Worm (Caenorhabditis elegans) whole organism, midembryonic: ENCODE results near the gene tbc-2.
"Not testable (repeated sequence)": the region's sequence is repeated elsewhere in the genome, so short reads cannot be mapped to it uniquely, and the experiment has no call there.

ENCODE experiments used
- T22C8.4 ChIP-seq: fragments of 200-800 bp; sonication (Bioruptor generic); IDR thresholded peaks from 2 replicates; pipeline ENCODE4 v1.3.6; 2022; ENCODE audit warnings: missing genetic modification characterization, missing compliant biosample characterization
- cog-1 ChIP-seq: sonication (generic microtip); optimal IDR thresholded peaks from 2 replicates; lab custom pipeline; 2016; ENCODE audit warnings: missing genetic modification characterization, missing compliant biosample characterization
- flt-1 ChIP-seq: fragments of 200-800 bp; sonication (Bioruptor generic); IDR thresholded peaks from 2 replicates; pipeline ENCODE4 v1.3.6; 2022; ENCODE audit warnings: missing genetic modification characterization, missing compliant biosample characterization
- klf-2 ChIP-seq: fragments of 200-800 bp; sonication (Bioruptor generic); conservative IDR thresholded peaks from 2 replicates; pipeline ENCODE4 v1.3.6; 2022; ENCODE audit warnings: missing genetic modification reagents, missing genetic modification characterization, missing compliant biosample characterization
- med-1 ChIP-seq: sonication (generic microtip); optimal IDR thresholded peaks from 2 replicates; lab custom pipeline; 2017; ENCODE audit warnings: missing genetic modification characterization, mild to moderate bottlenecking, missing compliant biosample characterization, antibody characterized with exemption, missing genetic modification reagents; ENCODE audit not compliant: insufficient read depth
- ref-1 ChIP-seq: fragments of 200-800 bp; sonication (Bioruptor generic); conservative IDR thresholded peaks from 2 replicates; pipeline ENCODE4 v1.3.6; 2022; ENCODE audit warnings: missing genetic modification reagents, missing genetic modification characterization, missing compliant biosample characterization
- tab-1 ChIP-seq: fragments of 200-800 bp; sonication (Bioruptor generic); IDR thresholded peaks from 2 replicates; pipeline ENCODE4 v1.3.6; 2022; ENCODE audit warnings: missing genetic modification characterization, missing compliant biosample characterization
- ztf-23 ChIP-seq: fragments of 200-800 bp; sonication (Bioruptor generic); IDR thresholded peaks from 2 replicates; pipeline ENCODE4 v1.3.6; 2022; ENCODE audit warnings: missing genetic modification reagents, missing genetic modification characterization, missing compliant biosample characterization
- ztf-29 ChIP-seq: fragments of 200-800 bp; sonication (Bioruptor generic); IDR thresholded peaks from 2 replicates; pipeline ENCODE4 v1.3.6; 2022; ENCODE audit warnings: missing genetic modification reagents, missing genetic modification characterization, missing compliant biosample characterization

The tbc-2 gene

DNA sequence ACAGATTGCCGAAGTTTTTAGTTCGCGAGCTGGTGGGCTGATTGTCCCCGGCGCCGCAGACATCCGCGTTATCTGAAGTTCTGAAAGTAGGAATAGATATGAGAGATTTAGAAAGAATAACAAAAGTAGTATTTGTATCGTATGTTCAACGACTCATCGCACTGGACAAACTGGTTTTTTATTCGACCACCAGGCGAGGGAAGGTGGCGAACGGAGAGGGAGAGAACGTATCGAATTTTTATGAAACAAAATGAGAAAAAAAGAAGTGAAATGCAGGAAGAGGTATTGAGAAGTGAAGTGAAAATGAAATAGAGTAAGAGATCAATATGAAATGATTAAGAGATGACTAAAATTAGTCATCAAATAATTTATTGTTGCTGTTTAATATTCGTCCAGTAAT lies at the start of gene tbc-2:
Gene tbc-2 (minus strand): TSS at position 80 of the 400 bp plus-strand sequence.
- no peak for TF ChIP-seq ztf-29
- TF ChIP-seq med-1 (GFP tag; lab: Kevin White, UChicago), result no peak
- TF ChIP-seq flt-1 (GFP tag; lab: Robert Waterston, UW), result no peak
- no peak for TF ChIP-seq T22C8.4 (GFP tag; lab: Robert Waterston, UW)
- no peak for TF ChIP-seq ref-1 (GFP tag; lab: Robert Waterston, UW)
- TF ChIP-seq klf-2 (GFP tag; lab: Robert Waterston, UW), result no peak
- no peak for TF ChIP-seq tab-1 (GFP tag; lab: Robert Waterston, UW)
- TF ChIP-seq cog-1 (tag; lab: Kevin White, UChicago), result no peak
- no peak for TF ChIP-seq ztf-23 (GFP tag; lab: Robert Waterston, UW)

DNA sequence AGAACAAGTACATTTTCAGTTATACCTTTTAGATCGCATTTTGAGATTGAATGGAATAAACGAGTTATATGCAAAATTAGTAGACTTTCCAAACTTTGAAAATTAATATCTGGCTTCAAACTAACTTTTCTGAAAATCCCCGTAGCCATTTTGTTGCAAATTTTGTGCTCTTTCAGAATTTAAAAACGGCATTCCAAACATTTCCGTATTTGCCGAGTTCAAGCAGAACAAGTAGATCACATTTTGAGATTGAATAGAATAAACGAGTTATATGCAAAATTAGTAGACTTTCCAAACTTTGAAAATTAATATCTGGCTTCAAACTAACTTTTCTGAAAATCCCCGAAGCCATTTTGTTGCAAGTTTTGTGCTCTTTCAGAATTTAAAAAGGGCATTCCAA lies 49.3 kb upstream of the tbc-2 start, which contains the start of gene F55C12.2:
Gene F55C12.2 (plus strand): TSS at position 301 of the 400 bp plus-strand sequence.
- TF ChIP-seq ref-1, ztf-23, klf-2 (GFP tag; lab: Robert Waterston, UW): not testable (repeated sequence)

DNA sequence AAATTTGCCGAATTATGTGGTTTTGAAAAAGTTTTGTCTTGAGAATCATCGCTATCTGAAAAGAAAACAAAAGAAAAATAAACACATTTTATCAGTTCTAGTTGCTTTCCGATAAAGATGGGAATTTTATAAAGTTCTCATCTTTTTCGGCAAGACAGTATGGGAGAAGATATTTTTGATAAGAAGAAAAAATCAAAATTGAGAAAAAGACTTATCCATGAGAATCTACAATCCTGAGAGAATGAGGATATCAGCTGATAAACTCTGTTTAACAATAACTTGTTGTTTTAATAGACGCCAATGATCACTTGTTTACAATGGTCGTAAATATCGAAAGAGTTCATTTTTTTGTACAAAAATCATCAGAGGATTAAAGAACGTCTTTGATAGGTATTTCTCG lies 48.8 kb upstream of the tbc-2 start, which contains the start of gene F55C12.6:
Gene F55C12.6 (minus strand): TSS at position 101 of the 400 bp plus-strand sequence.
- no peak for TF ChIP-seq klf-2 (GFP tag; lab: Robert Waterston, UW)
- no peak for TF ChIP-seq med-1 (GFP tag; lab: Kevin White, UChicago)
- TF ChIP-seq tab-1 (GFP tag; lab: Robert Waterston, UW), result no peak
- no peak for TF ChIP-seq T22C8.4 (GFP tag; lab: Robert Waterston, UW)
- no peak for TF ChIP-seq ztf-29
- no peak for TF ChIP-seq ztf-23 (GFP tag; lab: Robert Waterston, UW)
- TF ChIP-seq ref-1 (GFP tag; lab: Robert Waterston, UW), result no peak
- TF ChIP-seq cog-1 (tag; lab: Kevin White, UChicago), result no peak
- no peak for TF ChIP-seq flt-1 (GFP tag; lab: Robert Waterston, UW)

DNA sequence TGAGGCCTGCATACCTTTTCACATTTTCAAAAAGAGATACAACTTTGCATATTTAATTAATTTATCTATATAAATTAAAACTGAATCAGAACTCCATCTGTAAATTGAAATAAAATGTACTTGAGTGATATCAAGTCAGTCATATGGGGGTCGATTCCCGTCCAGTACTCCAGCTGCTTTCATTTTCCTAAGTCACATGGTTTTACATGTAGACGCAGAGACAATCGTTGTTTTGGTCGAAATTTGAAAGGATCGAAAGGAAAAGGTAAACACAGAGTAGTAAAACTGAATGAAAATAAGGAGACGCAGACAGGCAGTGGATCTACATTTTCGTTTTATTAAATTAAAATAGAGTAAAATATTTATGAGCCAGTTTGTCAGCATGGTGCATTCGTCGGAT lies 46.9 kb upstream of the tbc-2 start:
- TF ChIP-seq cog-1 (tag; lab: Kevin White, UChicago) (no peak), flt-1 (GFP tag; lab: Robert Waterston, UW) (no peak), ztf-23 (GFP tag; lab: Robert Waterston, UW) (no peak), klf-2 (GFP tag; lab: Robert Waterston, UW) (no peak), ztf-29 (no peak), tab-1 (GFP tag; lab: Robert Waterston, UW) (no peak), ref-1 (GFP tag; lab: Robert Waterston, UW) (no peak), med-1 (GFP tag; lab: Kevin White, UChicago) (no peak), T22C8.4 (GFP tag; lab: Robert Waterston, UW) (no peak)

DNA sequence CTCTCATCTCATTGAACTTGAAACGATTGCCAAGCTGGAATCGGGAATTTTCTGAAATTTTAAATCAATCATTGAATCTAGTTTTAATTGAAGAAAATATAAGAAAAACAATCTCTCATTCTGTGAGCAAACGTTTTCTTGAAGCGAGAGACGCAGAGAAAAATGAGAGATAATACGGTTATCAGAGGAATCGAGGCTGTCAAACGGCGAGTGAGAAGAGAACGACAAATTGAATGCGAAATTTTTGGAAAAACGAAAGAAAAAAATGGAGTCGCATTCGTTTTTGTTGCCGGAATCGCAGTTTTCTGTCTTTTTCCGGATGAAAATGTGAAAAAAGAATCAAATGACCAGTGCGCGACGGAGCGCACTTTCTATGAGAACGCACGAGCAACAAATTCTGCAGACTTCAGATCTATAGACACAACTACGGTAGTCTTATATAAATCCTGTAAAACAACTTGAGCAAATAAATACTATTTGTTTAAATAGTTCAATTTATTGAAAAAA lies 46.4 kb upstream of the tbc-2 start, which contains the start of gene tex-2:
Gene tex-2 (minus strand): TSS at position 51 of the 507 bp plus-strand sequence.
- TF ChIP-seq tab-1 (GFP tag; lab: Robert Waterston, UW), result no peak
- 0 out of 2 replicates have a peak, but pooled peaks have one; percentile 39 for TF ChIP-seq ztf-23 (GFP tag; lab: Robert Waterston, UW)

DNA sequence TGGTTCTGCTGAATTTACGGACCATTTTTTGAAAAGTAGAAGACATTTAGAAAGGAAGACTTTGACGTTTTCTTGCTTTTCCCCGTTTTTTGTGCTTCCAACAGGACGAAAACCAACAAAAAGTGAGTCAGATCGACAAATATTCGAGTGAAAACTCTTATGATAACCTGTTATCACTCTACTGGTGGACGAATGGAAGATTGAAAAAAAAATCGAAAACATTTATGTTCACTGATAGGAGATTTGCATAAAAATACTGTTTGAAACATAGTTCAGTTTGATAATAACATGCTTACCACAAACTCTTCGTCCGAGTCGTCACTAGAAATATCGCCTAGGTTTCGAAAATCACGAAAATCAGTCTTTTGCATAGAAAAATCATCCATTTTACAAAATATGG lies 45.2 kb upstream of the tbc-2 start:
- no peak for TF ChIP-seq cog-1 (tag; lab: Kevin White, UChicago)
- no peak for TF ChIP-seq tab-1 (GFP tag; lab: Robert Waterston, UW)
- no peak for TF ChIP-seq flt-1 (GFP tag; lab: Robert Waterston, UW)
- no peak for TF ChIP-seq ztf-23 (GFP tag; lab: Robert Waterston, UW)
- no peak for TF ChIP-seq med-1 (GFP tag; lab: Kevin White, UChicago)
- no peak for TF ChIP-seq T22C8.4 (GFP tag; lab: Robert Waterston, UW)
- TF ChIP-seq klf-2 (GFP tag; lab: Robert Waterston, UW), result no peak
- TF ChIP-seq ref-1 (GFP tag; lab: Robert Waterston, UW), result no peak
- no peak for TF ChIP-seq ztf-29

DNA sequence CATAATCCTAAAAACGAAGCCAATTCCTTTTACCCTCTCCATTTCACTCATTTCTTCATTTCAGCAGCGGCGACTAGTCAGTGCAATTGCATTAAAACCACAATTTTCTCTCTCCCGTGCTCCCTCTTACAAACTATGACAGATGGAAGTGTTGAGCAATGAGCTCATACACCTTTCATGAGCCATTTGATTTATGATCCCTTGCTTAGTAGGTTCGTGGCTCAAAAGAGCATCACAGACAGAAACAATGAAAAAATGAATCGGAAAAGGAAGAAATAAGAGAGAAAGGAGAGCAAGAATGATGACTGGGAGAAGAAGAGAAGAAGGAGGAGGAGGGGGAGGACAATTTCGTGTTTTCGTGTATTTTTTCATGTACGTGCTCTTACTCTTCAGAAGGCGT lies 44.3 kb upstream of the tbc-2 start:
- TF ChIP-seq cog-1 (tag; lab: Kevin White, UChicago) (no peak), ztf-23 (GFP tag; lab: Robert Waterston, UW) (no peak), tab-1 (GFP tag; lab: Robert Waterston, UW) (no peak)

DNA sequence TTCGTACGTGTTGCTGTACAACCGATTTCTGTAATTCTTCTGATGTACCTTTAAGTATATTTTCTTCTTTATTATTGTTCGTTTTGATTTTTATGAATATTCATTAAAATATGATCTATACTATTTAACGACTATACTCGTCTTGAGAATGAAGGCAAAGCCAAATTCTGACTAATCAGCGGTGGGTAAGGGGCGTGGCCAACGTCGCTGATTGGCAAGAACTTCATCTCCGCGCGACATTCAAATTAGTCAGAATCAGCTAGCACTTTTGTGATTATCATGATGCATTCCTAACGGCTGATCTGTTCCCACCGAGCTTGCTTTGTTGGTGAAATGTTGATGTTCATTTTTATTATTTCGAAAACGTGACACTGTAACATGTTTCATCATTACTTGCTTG lies 39.7 kb upstream of the tbc-2 start:
- TF ChIP-seq ref-1 (GFP tag; lab: Robert Waterston, UW) (no peak), flt-1 (GFP tag; lab: Robert Waterston, UW) (no peak), cog-1 (tag; lab: Kevin White, UChicago) (no peak), tab-1 (GFP tag; lab: Robert Waterston, UW) (no peak), med-1 (GFP tag; lab: Kevin White, UChicago) (no peak), T22C8.4 (GFP tag; lab: Robert Waterston, UW) (no peak), ztf-29 (no peak), klf-2 (GFP tag; lab: Robert Waterston, UW) (no peak), ztf-23 (GFP tag; lab: Robert Waterston, UW) (no peak)

DNA sequence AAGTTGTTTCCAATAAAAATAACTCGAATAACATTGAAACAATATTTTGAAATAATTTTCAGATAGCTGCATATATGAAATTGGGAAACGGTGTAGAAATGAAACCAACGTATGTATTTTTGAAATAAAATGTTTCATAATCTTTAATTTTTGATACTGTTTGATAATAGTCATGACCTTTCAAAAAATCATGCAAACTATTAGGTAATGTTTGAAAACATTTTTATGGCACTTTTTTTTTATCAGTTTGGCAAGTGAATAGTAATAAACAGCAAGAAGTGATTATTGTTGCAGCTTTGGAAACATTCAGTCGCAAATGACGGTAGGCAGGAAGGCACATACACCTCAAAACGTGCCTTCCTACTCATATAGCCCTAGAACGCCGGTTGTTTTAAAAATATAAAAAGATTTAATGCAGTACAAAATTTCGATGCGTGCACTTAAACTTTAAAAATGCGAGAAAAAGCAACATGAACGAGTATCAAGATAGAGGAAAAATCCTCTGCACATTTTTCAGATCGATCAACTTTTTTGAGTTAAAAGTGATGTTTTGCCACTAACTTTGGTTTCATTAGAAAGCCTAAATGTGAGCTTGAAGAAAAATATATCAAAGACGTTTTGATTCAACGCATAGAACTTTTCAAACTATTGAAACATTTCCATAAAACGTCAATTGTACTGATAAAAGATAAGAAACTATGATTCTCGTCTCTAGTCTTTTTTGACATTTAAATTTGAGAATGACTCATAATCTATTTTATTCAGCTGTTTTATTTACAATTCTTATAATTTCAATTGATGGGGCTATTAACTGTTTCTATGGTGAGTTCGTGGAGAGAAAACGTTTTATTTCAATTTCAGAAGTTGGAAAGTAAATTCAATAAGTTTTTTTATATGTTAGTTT lies 38.4 kb upstream of the tbc-2 start, which contains the start of gene F55C12.19:
Gene F55C12.19 (plus strand): TSS at position 735 of the 904 bp plus-strand sequence.
- TF ChIP-seq flt-1 (GFP tag; lab: Robert Waterston, UW) (no peak), klf-2 (GFP tag; lab: Robert Waterston, UW) (no peak), tab-1 (GFP tag; lab: Robert Waterston, UW) (no peak), ztf-29 (no peak), cog-1 (tag; lab: Kevin White, UChicago) (no peak), T22C8.4 (GFP tag; lab: Robert Waterston, UW) (no peak), med-1 (GFP tag; lab: Kevin White, UChicago) (no peak), ref-1 (GFP tag; lab: Robert Waterston, UW) (no peak), ztf-23 (GFP tag; lab: Robert Waterston, UW) (no peak)
